Worm (Caenorhabditis elegans) whole organism, late embryonic: ENCODE measurements around the gene T04C12.7.

Experiments
- K02D7.2 ChIP-seq: sonication (generic microtip); optimal IDR thresholded peaks from 2 replicates; lab custom pipeline; 2017; ENCODE audit warnings: mild to moderate bottlenecking, missing genetic modification characterization, missing compliant biosample characterization
- K09A11.1 ChIP-seq: sonication (generic microtip); optimal IDR thresholded peaks from 2 replicates; lab custom pipeline; 2017; ENCODE audit warnings: antibody characterized with exemption, mild to moderate bottlenecking, missing genetic modification characterization, missing compliant biosample characterization; ENCODE audit not compliant: insufficient read depth
- Y22D7AL.16 ChIP-seq: sonication (generic microtip); optimal IDR thresholded peaks from 2 replicates; lab custom pipeline; 2016; ENCODE audit warnings: missing genetic modification characterization, missing compliant biosample characterization
- ahr-1 ChIP-seq: sonication (generic microtip); optimal IDR thresholded peaks from 2 replicates; lab custom pipeline; 2016; ENCODE audit warnings: missing genetic modification characterization, missing compliant biosample characterization
- ceh-14 ChIP-seq: sonication (generic microtip); optimal IDR thresholded peaks from 2 replicates; lab custom pipeline; 2016; ENCODE audit warnings: missing genotype, missing genetic modification characterization, missing compliant biosample characterization
- ceh-18 ChIP-seq: sonication (generic microtip); optimal IDR thresholded peaks from 2 replicates; lab custom pipeline; 2016; ENCODE audit warnings: missing genetic modification characterization, missing compliant biosample characterization
- ceh-2 ChIP-seq: sonication (generic microtip); optimal IDR thresholded peaks from 2 replicates; lab custom pipeline; 2016; ENCODE audit warnings: missing genotype, missing genetic modification characterization, missing compliant biosample characterization
- ceh-22 ChIP-seq: sonication (generic microtip); optimal IDR thresholded peaks from 2 replicates; lab custom pipeline; 2017; ENCODE audit warnings: missing biosample characterization, missing genetic modification characterization
- ceh-24 ChIP-seq: sonication (generic microtip); optimal IDR thresholded peaks from 2 replicates; lab custom pipeline; 2016; ENCODE audit warnings: mild to moderate bottlenecking, missing genetic modification characterization, missing compliant biosample characterization
- ceh-45 ChIP-seq: fragments of 200-800 bp; sonication (Bioruptor generic); IDR thresholded peaks from 2 replicates; pipeline ENCODE4 v1.3.6; 2022; ENCODE audit warnings: missing genetic modification reagents, missing genetic modification characterization, missing compliant biosample characterization
- ceh-48 ChIP-seq: sonication (generic microtip); optimal IDR thresholded peaks from 2 replicates; lab custom pipeline; 2016; ENCODE audit warnings: missing genetic modification characterization, inconsistent platforms, missing compliant biosample characterization
- ceh-6 ChIP-seq: fragments of 200-800 bp; sonication (Bioruptor generic); optimal IDR thresholded peaks from 2 replicates; lab custom pipeline; 2018; ENCODE audit warnings: mild to moderate bottlenecking, missing genetic modification characterization, missing compliant biosample characterization
- ceh-9 ChIP-seq: sonication (generic microtip); optimal IDR thresholded peaks from 2 replicates; lab custom pipeline; 2016; ENCODE audit warnings: mild to moderate bottlenecking, missing genetic modification characterization, inconsistent platforms, missing compliant biosample characterization
- che-1 ChIP-seq: sonication (generic microtip); optimal IDR thresholded peaks from 2 replicates; lab custom pipeline; 2016; ENCODE audit warnings: mild to moderate bottlenecking, missing genetic modification characterization, missing compliant biosample characterization
- dve-1 ChIP-seq: sonication (generic microtip); optimal IDR thresholded peaks from 2 replicates; lab custom pipeline; 2017; ENCODE audit warnings: antibody characterized with exemption, mild to moderate bottlenecking, missing genetic modification characterization, missing compliant biosample characterization
- elt-2 ChIP-seq: sonication (generic microtip); optimal IDR thresholded peaks from 2 replicates; lab custom pipeline; 2016; ENCODE audit warnings: missing genetic modification reagents, missing genetic modification characterization, missing compliant biosample characterization
- elt-4 ChIP-seq: sonication (generic microtip); optimal IDR thresholded peaks from 2 replicates; lab custom pipeline; 2016; ENCODE audit warnings: missing genetic modification characterization, missing compliant biosample characterization
- ets-4 ChIP-seq: sonication (generic microtip); optimal IDR thresholded peaks from 2 replicates; lab custom pipeline; 2016; ENCODE audit warnings: missing genetic modification characterization, missing compliant biosample characterization
- eyg-1 ChIP-seq: sonication (generic microtip); optimal IDR thresholded peaks from 2 replicates; lab custom pipeline; 2016; ENCODE audit warnings: missing genotype, missing genetic modification characterization, missing compliant biosample characterization
- fax-1 ChIP-seq: sonication (generic microtip); optimal IDR thresholded peaks from 2 replicates; lab custom pipeline; 2016; ENCODE audit warnings: missing genotype, missing genetic modification characterization, missing compliant biosample characterization
- gmeb-2 ChIP-seq: sonication (generic microtip); optimal IDR thresholded peaks from 2 replicates; lab custom pipeline; 2016; ENCODE audit warnings: missing genetic modification characterization, inconsistent platforms, missing compliant biosample characterization
- hlh-13 ChIP-seq: fragments of 200-800 bp; sonication (Bioruptor generic); optimal IDR thresholded peaks from 2 replicates; lab custom pipeline; 2018; ENCODE audit warnings: mild to moderate bottlenecking, missing genetic modification characterization, missing compliant biosample characterization
- hlh-30 ChIP-seq: sonication (generic microtip); optimal IDR thresholded peaks from 2 replicates; lab custom pipeline; 2017; ENCODE audit warnings: antibody characterized with exemption, missing genetic modification characterization, missing compliant biosample characterization; ENCODE audit not compliant: insufficient read depth
- hlh-6 ChIP-seq: sonication (generic microtip); optimal IDR thresholded peaks from 2 replicates; lab custom pipeline; 2016; ENCODE audit warnings: missing genotype, missing genetic modification characterization, missing compliant biosample characterization
- mec-3 ChIP-seq: sonication (generic microtip); optimal IDR thresholded peaks from 2 replicates; lab custom pipeline; 2016; ENCODE audit warnings: borderline replicate concordance, missing genetic modification characterization, missing compliant biosample characterization
- nfya-1 ChIP-seq: sonication (generic microtip); optimal IDR thresholded peaks from 2 replicates; lab custom pipeline; 2017; ENCODE audit warnings: missing genetic modification characterization, mild to moderate bottlenecking, missing compliant biosample characterization, antibody characterized with exemption, moderate library complexity
- npax-4 ChIP-seq: sonication (generic microtip); optimal IDR thresholded peaks from 2 replicates; lab custom pipeline; 2016; ENCODE audit warnings: missing genetic modification characterization, missing compliant biosample characterization
- pag-3 ChIP-seq: sonication (generic microtip); optimal IDR thresholded peaks from 2 replicates; lab custom pipeline; 2016; ENCODE audit warnings: missing compliant biosample characterization, missing genetic modification characterization, borderline replicate concordance
- pax-1 ChIP-seq: fragments of 150-350 bp; optimal IDR thresholded peaks from 2 replicates; lab custom pipeline; 2014; ENCODE audit warnings: missing biosample characterization, missing genetic modification characterization
- pha-2 ChIP-seq: sonication (generic microtip); optimal IDR thresholded peaks from 2 replicates; lab custom pipeline; 2017; ENCODE audit warnings: mild to moderate bottlenecking, missing genetic modification characterization, missing compliant biosample characterization
- pqm-1 ChIP-seq: sonication (generic microtip); optimal IDR thresholded peaks from 2 replicates; lab custom pipeline; 2016; ENCODE audit warnings: missing genetic modification characterization, missing compliant biosample characterization
- ref-2 ChIP-seq: sonication (generic microtip); optimal IDR thresholded peaks from 2 replicates; lab custom pipeline; 2016; ENCODE audit warnings: missing genetic modification characterization, missing compliant biosample characterization
- rnt-1 ChIP-seq: sonication (generic microtip); optimal IDR thresholded peaks from 2 replicates; lab custom pipeline; 2016; ENCODE audit warnings: missing genetic modification characterization, missing compliant biosample characterization
- sdc-2 ChIP-seq: sonication (generic microtip); optimal IDR thresholded peaks from 2 replicates; lab custom pipeline; 2016; ENCODE audit warnings: missing genotype, missing genetic modification characterization, missing compliant biosample characterization
- sox-4 ChIP-seq: sonication (generic microtip); optimal IDR thresholded peaks from 2 replicates; lab custom pipeline; 2017; ENCODE audit warnings: mild to moderate bottlenecking, missing genetic modification characterization, inconsistent platforms, missing compliant biosample characterization
- tbx-2 ChIP-seq: sonication (generic microtip); optimal IDR thresholded peaks from 2 replicates; lab custom pipeline; 2016; ENCODE audit warnings: missing genetic modification characterization, missing compliant biosample characterization
- ttx-3 ChIP-seq: sonication (generic microtip); optimal IDR thresholded peaks from 2 replicates; lab custom pipeline; 2016; ENCODE audit warnings: missing genetic modification reagents, missing genetic modification characterization, missing compliant biosample characterization
- unc-42 ChIP-seq: sonication (generic microtip); optimal IDR thresholded peaks from 2 replicates; lab custom pipeline; 2016; ENCODE audit warnings: missing genotype, missing genetic modification characterization, missing compliant biosample characterization
- unc-55 ChIP-seq: sonication (generic microtip); optimal IDR thresholded peaks from 2 replicates; lab custom pipeline; 2017; ENCODE audit warnings: missing biosample characterization, missing genetic modification reagents, missing genetic modification characterization
- unc-86 ChIP-seq: sonication (generic microtip); optimal IDR thresholded peaks from 2 replicates; lab custom pipeline; 2016; ENCODE audit warnings: missing genetic modification characterization, missing compliant biosample characterization
- zip-5 ChIP-seq: sonication (generic microtip); optimal IDR thresholded peaks from 2 replicates; lab custom pipeline; 2016; ENCODE audit warnings: missing genetic modification characterization, missing compliant biosample characterization
- ztf-16 ChIP-seq: sonication (generic microtip); optimal IDR thresholded peaks from 2 replicates; lab custom pipeline; 2017; ENCODE audit warnings: missing genetic modification characterization, missing compliant biosample characterization

Gene T04C12.7

ce11 chrV:11029309-11029708 lies 24.6 kb upstream of the T04C12.7 start (continued):
- peak; percentile 13 for TF ChIP-seq nfya-1 (tag; lab: Kevin White, UChicago)
- TF ChIP-seq ets-4 (tag; lab: Kevin White, UChicago), result peak; percentile 89
- TF ChIP-seq dve-1 (tag; lab: Kevin White, UChicago), result no peak
- TF ChIP-seq ceh-6 (GFP tag; lab: Kevin White, UChicago), result peak; percentile 39
- TF ChIP-seq K02D7.2, result no peak
- TF ChIP-seq ceh-48, result peak; percentile 52
- TF ChIP-seq unc-55 (GFP tag; lab: Kevin White, UChicago), result no peak
- TF ChIP-seq elt-4 (tag; lab: Kevin White, UChicago), result no peak
- peak; percentile 85 for TF ChIP-seq ceh-14 (tag; lab: Kevin White, UChicago)
- TF ChIP-seq pax-1 (tag; lab: Kevin White, UChicago), result peak; percentile 11
- TF ChIP-seq pha-2 (tag; lab: Kevin White, UChicago), result no peak
- no peak for TF ChIP-seq ceh-24
- TF ChIP-seq ceh-45, result no peak
- TF ChIP-seq zip-5 (tag; lab: Kevin White, UChicago), result peak; percentile 87
- TF ChIP-seq Y22D7AL.16 (tag; lab: Kevin White, UChicago), result no peak
- TF ChIP-seq K09A11.1 (tag; lab: Kevin White, UChicago), result no peak
- TF ChIP-seq, all 69 proteins: peak for 31

- no peak for TF ChIP-seq sox-4
- no peak for TF ChIP-seq pha-2 (tag; lab: Kevin White, UChicago)
- TF ChIP-seq unc-42 (tag; lab: Kevin White, UChicago), result no peak
These were observed 23.3 kb upstream of the T04C12.7 start for ce11 chrV:11030675-11031074.

ce11 chrV:11033241-11033640 lies 20.7 kb upstream of the T04C12.7 start:
- TF ChIP-seq pax-1 (tag; lab: Kevin White, UChicago), result no peak
- TF ChIP-seq sdc-2 (tag; lab: Kevin White, UChicago), result no peak
- TF ChIP-seq gmeb-2 (tag; lab: Kevin White, UChicago), result no peak
- TF ChIP-seq nfya-1 (tag; lab: Kevin White, UChicago), result no peak
- TF ChIP-seq, all 69 proteins: peak for 0

- TF ChIP-seq rnt-1 (tag; lab: Kevin White, UChicago) (peak; percentile 32), ref-2 (tag; lab: Kevin White, UChicago) (no peak), unc-55 (GFP tag; lab: Kevin White, UChicago) (peak; percentile 92)
These were observed 19.2 kb upstream of the T04C12.7 start, which contains the start of gene pptr-2 for ce11 chrV:11034748-11035147. TSS of gene pptr-2 (minus strand) at chrV:11034931.

ce11 chrV:11039379-11039954 lies 14.5 kb upstream of the T04C12.7 start, which contains the start of gene pak-2:
TSS of gene pak-2 (minus strand) at chrV:11039429.
- TF ChIP-seq ceh-2 (peak; percentile 93), npax-4 (tag; lab: Kevin White, UChicago) (no peak), ceh-14 (tag; lab: Kevin White, UChicago) (peak; percentile 95), fax-1 (tag; lab: Kevin White, UChicago) (peak; percentile 92), nfya-1 (tag; lab: Kevin White, UChicago) (peak; percentile 54), ets-4 (tag; lab: Kevin White, UChicago) (peak; percentile 97), ztf-16 (peak; percentile 70), mec-3 (tag; lab: Kevin White, UChicago) (peak; percentile 87), unc-86 (tag; lab: Kevin White, UChicago) (peak; percentile 61), ahr-1 (peak; percentile 77), ceh-48 (no peak), K02D7.2 (peak; percentile 62), hlh-30 (no peak), ceh-22 (tag; lab: Kevin White, UChicago) (no peak), ceh-45 (no peak), che-1 (peak; percentile 44), elt-2 (tag; lab: Kevin White, UChicago) (peak; percentile 90), Y22D7AL.16 (tag; lab: Kevin White, UChicago) (no peak), ceh-18 (tag; lab: Kevin White, UChicago) (peak; percentile 83), pag-3 (tag; lab: Kevin White, UChicago) (no peak), dve-1 (tag; lab: Kevin White, UChicago) (peak; percentile 19), eyg-1 (tag; lab: Kevin White, UChicago) (peak; percentile 57), ttx-3 (peak; percentile 47), pqm-1 (tag; lab: Kevin White, UChicago) (peak; percentile 64), pha-2 (tag; lab: Kevin White, UChicago) (peak; percentile 44), tbx-2 (tag; lab: Kevin White, UChicago) (peak; percentile 98), hlh-6 (tag; lab: Kevin White, UChicago) (peak; percentile 73), elt-4 (tag; lab: Kevin White, UChicago) (no peak), unc-42 (tag; lab: Kevin White, UChicago) (peak; percentile 92), ceh-9 (tag; lab: Kevin White, UChicago) (no peak), hlh-13 (GFP tag; lab: Kevin White, UChicago) (no peak)
